Fruit fly (Drosophila melanogaster) S2 (cell line): Measurements from ENCODE around the gene bark.

Experiments
- CG8478 ChIP-seq: fragments of >200 bp; optimal IDR thresholded peaks from 2 replicates; lab custom pipeline; 2018
- CTCF ChIP-seq, 2 experiments: fragments of >200 bp; optimal IDR thresholded peaks; 2 replicates each; lab custom pipeline; 2018

DNA sequence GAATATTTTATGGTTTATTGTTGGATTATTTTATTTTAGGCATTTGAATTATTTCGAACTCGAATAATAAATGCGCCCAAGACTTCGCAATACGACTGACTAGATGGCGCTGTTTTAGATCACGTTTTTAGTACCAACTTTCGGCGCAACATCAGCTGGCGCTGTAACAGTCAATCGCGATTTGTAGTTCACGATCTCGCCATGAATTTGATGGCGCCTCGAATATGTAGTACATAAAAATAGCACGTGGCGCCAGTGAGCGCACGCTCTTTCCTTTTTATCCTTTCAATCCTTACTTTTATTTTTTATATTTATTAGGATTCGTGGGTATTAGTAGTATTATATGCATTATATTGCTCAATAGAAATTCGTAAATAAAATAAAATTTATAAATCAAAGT, 721 bp upstream of the bark start:
- TF ChIP-seq CTCF (optimal IDR thresholded peaks at IDR 0.05; lab: Kevin White, UChicago) (peak; percentile 97 to 99), CG8478 (lab: Kevin White, UChicago) (no peak)
